Fruit fly (Drosophila melanogaster): Measurements from ENCODE around the gene parvin.

parvin gene

dm6 chrX:19735270-19735669 is 10.6 kb upstream of the parvin start, which contains the start of gene CG14234:
Gene CG14234 (plus strand): TSS chrX:19735570.
- TF ChIP-seq Sox14 (GFP tag; optimal IDR thresholded peaks at IDR 0.05) = no peak
- no peak for TF ChIP-seq pdm3 (GFP tag; optimal IDR thresholded peaks at IDR 0.05)

- TF ChIP-seq CG10669 (GFP tag; optimal IDR thresholded peaks at IDR 0.05) = no peak
- no peak for TF ChIP-seq CG8319 (GFP tag; optimal IDR thresholded peaks at IDR 0.05)
- no peak for TF ChIP-seq dac (GFP tag; optimal IDR thresholded peaks at IDR 0.05)
- TF ChIP-seq fkh (GFP tag; optimal IDR thresholded peaks at IDR 0.05) = no peak
- no peak for TF ChIP-seq Eip75B (GFP tag; optimal IDR thresholded peaks at IDR 0.05)
- TF ChIP-seq net (GFP tag; optimal IDR thresholded peaks at IDR 0.05) = no peak
- TF ChIP-seq CG6276 (GFP tag; optimal IDR thresholded peaks at IDR 0.05) = no peak
- no peak for TF ChIP-seq Ets96B (tag; optimal IDR thresholded peaks at IDR 0.05)
- TF ChIP-seq CG3919 (GFP tag; optimal IDR thresholded peaks at IDR 0.05) = no peak
- no peak for TF ChIP-seq cyc (GFP tag; optimal IDR thresholded peaks at IDR 0.05)
- TF ChIP-seq CG16779 (tag; optimal IDR thresholded peaks at IDR 0.05) = no peak
- no peak for TF ChIP-seq Met (GFP tag; optimal IDR thresholded peaks at IDR 0.05)
- TF ChIP-seq svp (GFP tag) = no peak
- TF ChIP-seq CG15336 (GFP tag; IDR thresholded peaks at IDR 0.05) = no peak
- TF ChIP-seq eg (GFP tag; IDR thresholded peaks at IDR 0.05) = no peak
- TF ChIP-seq Gug (GFP tag; IDR thresholded peaks at IDR 0.05) = no peak
- TF ChIP-seq CG8632 (GFP tag; optimal IDR thresholded peaks at IDR 0.05) = no peak
- TF ChIP-seq salr (GFP tag; optimal IDR thresholded peaks at IDR 0.05) = no peak
These were observed 8.0 kb upstream of the parvin start for dm6 chrX:19737872-19738271.

dm6 chrX:19744003-19744488 is 1.8 kb upstream of the parvin start, which contains the start of the genes CG18809, COX6B, CG33932 and Rpp20:
Gene CG18809 (minus strand): TSS chrX:19744335.
Gene COX6B (minus strand): TSS chrX:19744335.
Gene CG33932 (plus strand): TSS chrX:19744431.
Gene Rpp20 (plus strand): TSS chrX:19744431.
- TF ChIP-seq esn (GFP tag; optimal IDR thresholded peaks at IDR 0.05) = peak; percentile 48
- TF ChIP-seq achi (GFP tag; optimal IDR thresholded peaks at IDR 0.05) = peak; percentile 100
- TF ChIP-seq Hr4 (GFP tag; optimal IDR thresholded peaks at IDR 0.05) = no peak
- TF ChIP-seq CG4318 (GFP tag; optimal IDR thresholded peaks at IDR 0.05) = no peak
- peak; percentile 66 for TF ChIP-seq Eip78C (GFP tag)
- no peak for TF ChIP-seq fd59A (GFP tag; optimal IDR thresholded peaks at IDR 0.05)
- TF ChIP-seq CG8319 (GFP tag; optimal IDR thresholded peaks at IDR 0.05) = peak; percentile 1
- TF ChIP-seq CG9139 (GFP tag; optimal IDR thresholded peaks at IDR 0.05) = no peak
- peak; percentile 98 for TF ChIP-seq vri (GFP tag; optimal IDR thresholded peaks at IDR 0.05)
- peak; percentile 5 for TF ChIP-seq CG1621 (tag; optimal IDR thresholded peaks at IDR 0.05)
- no peak for TF ChIP-seq CG6276 (GFP tag; optimal IDR thresholded peaks at IDR 0.05)
- no peak for TF ChIP-seq Lpt (GFP tag; optimal IDR thresholded peaks at IDR 0.05)
- peak; percentile 60; the same call in 1 of the 3 replicates for TF ChIP-seq eg (GFP tag; IDR thresholded peaks at IDR 0.05)
- peak; percentile 34; the same call in 1 of the 2 replicates for TF ChIP-seq CG15336 (GFP tag; IDR thresholded peaks at IDR 0.05)
- peak in 1 of 2 experiments; percentile 30 for TF ChIP-seq ss (GFP tag; optimal IDR thresholded peaks at IDR 0.05)
- TF ChIP-seq CG6792 (GFP tag; optimal IDR thresholded peaks at IDR 0.05) = peak; percentile 5
- TF ChIP-seq spab (GFP tag; optimal IDR thresholded peaks at IDR 0.05) = no peak
- TF ChIP-seq CG3919 (GFP tag; optimal IDR thresholded peaks at IDR 0.05) = peak; percentile 59
- TF ChIP-seq fd85E (GFP tag; optimal IDR thresholded peaks at IDR 0.05) = no peak
- 0 out of 2 replicates have a peak, but pooled peaks have one; percentile 17 for TF ChIP-seq CG11294 (GFP tag; IDR thresholded peaks at IDR 0.05)
- TF ChIP-seq CG34406 (GFP tag; optimal IDR thresholded peaks at IDR 0.05) = no peak
- TF ChIP-seq CG32006 (GFP tag; optimal IDR thresholded peaks at IDR 0.05) = no peak
- no peak; the same call in 2 of the 3 replicates for TF ChIP-seq CG8119 (GFP tag; IDR thresholded peaks at IDR 0.05)
- TF ChIP-seq OdsH (GFP tag; optimal IDR thresholded peaks at IDR 0.05) = no peak
- TF ChIP-seq CG7368 (GFP tag; optimal IDR thresholded peaks at IDR 0.05) = no peak
- TF ChIP-seq CG6163 (GFP tag; IDR thresholded peaks at IDR 0.05) = peak; percentile 44; the same call in 1 of the 3 replicates
- TF ChIP-seq Sox14 (GFP tag; optimal IDR thresholded peaks at IDR 0.05) = peak; percentile 65
- TF ChIP-seq fkh (GFP tag; optimal IDR thresholded peaks at IDR 0.05) = no peak
- TF ChIP-seq Hr39 (GFP tag; optimal IDR thresholded peaks at IDR 0.05) = peak; percentile 39
- TF ChIP-seq CG16779 (tag; optimal IDR thresholded peaks at IDR 0.05) = no peak
- TF ChIP-seq Ets96B (tag; optimal IDR thresholded peaks at IDR 0.05) = no peak
- TF ChIP-seq Eip75B (GFP tag; optimal IDR thresholded peaks at IDR 0.05) = no peak
- TF ChIP-seq CG3032 (tag; optimal IDR thresholded peaks at IDR 0.05) = peak; percentile 21
- TF ChIP-seq Met (GFP tag; optimal IDR thresholded peaks at IDR 0.05) = no peak
- TF ChIP-seq Blimp-1 (GFP tag; optimal IDR thresholded peaks at IDR 0.05) = no peak
- TF ChIP-seq CG6854 (GFP tag; optimal IDR thresholded peaks at IDR 0.05) = peak; percentile 43
- peak; percentile 59 for TF ChIP-seq CG31627 (GFP tag; optimal IDR thresholded peaks at IDR 0.05)
- no peak for TF ChIP-seq salr (GFP tag; optimal IDR thresholded peaks at IDR 0.05)
- no peak for TF ChIP-seq CG10631 (GFP tag; optimal IDR thresholded peaks at IDR 0.05)

Data from whole organism, prepupa.